Fruit fly (Drosophila melanogaster) whole organism, wandering third instar larva: Measurements from ENCODE around the gene Ptp4E.
A peak's percentile ranks its signal among the peaks of the same experiment; 100 is the strongest.

Experiments
- Abd-B ChIP-seq: fragments of >200 bp; optimal IDR thresholded peaks from 2 replicates; lab custom pipeline; 2017; ENCODE audit warnings: missing biosample characterization, missing genetic modification characterization
- CG32264 ChIP-seq: fragments of 200-800 bp; sonication (Bioruptor generic); optimal IDR thresholded peaks from 2 replicates; lab custom pipeline; 2016; ENCODE audit warnings: missing biosample characterization, missing genetic modification characterization
- CG9705 ChIP-seq: fragments of 200-800 bp; sonication (Bioruptor generic); optimal IDR thresholded peaks from 2 replicates; lab custom pipeline; 2018; ENCODE audit warnings: missing biosample characterization, mild to moderate bottlenecking, missing genetic modification characterization
- CrebA ChIP-seq: fragments of 200-800 bp; sonication (Bioruptor generic); optimal IDR thresholded peaks from 2 replicates; lab custom pipeline; 2016; ENCODE audit warnings: missing biosample characterization, mild to moderate bottlenecking, missing genetic modification characterization, borderline replicate concordance
- Dfd ChIP-seq: fragments of >200 bp; optimal IDR thresholded peaks from 2 replicates; lab custom pipeline; 2017; ENCODE audit warnings: missing biosample characterization, missing genetic modification characterization
- Dif ChIP-seq: fragments of 200-275, 200-300 bp; sonication (Bioruptor generic); optimal IDR thresholded peaks from 2 replicates; lab custom pipeline; 2018; ENCODE audit warnings: missing biosample characterization, missing genetic modification characterization; ENCODE audit not compliant: partially characterized antibody
- GATAd ChIP-seq: sonication (Bioruptor generic); optimal IDR thresholded peaks from 2 replicates; lab custom pipeline; 2016; ENCODE audit warnings: missing biosample characterization, missing genetic modification characterization
- HLH106 ChIP-seq: fragments of 200-800 bp; optimal IDR thresholded peaks from 3 replicates; lab custom pipeline; 2019; ENCODE audit warnings: missing biosample characterization, mild to moderate bottlenecking, missing genetic modification characterization, moderate library complexity
- Hnf4 ChIP-seq: fragments of 200-800 bp; sonication (Bioruptor generic); optimal IDR thresholded peaks from 2 replicates; lab custom pipeline; 2016; ENCODE audit warnings: missing biosample characterization, mild to moderate bottlenecking, missing genetic modification characterization
- Hr78 ChIP-seq: fragments of >200 bp; optimal IDR thresholded peaks from 2 replicates; lab custom pipeline; 2017; ENCODE audit warnings: missing biosample characterization, missing genetic modification characterization
- Hr83 ChIP-seq: fragments of 200-300 bp; sonication (Bioruptor generic); optimal IDR thresholded peaks from 2 replicates; lab custom pipeline; 2016; ENCODE audit warnings: missing biosample characterization, mild to moderate bottlenecking, missing genetic modification characterization, moderate library complexity; ENCODE audit not compliant: poor library complexity, severe bottlenecking
- Jra ChIP-seq: sonication (Bioruptor generic); optimal IDR thresholded peaks from 2 replicates; lab custom pipeline; 2016; ENCODE audit warnings: missing biosample characterization, missing genetic modification characterization
- Mio ChIP-seq: sonication (Bioruptor generic); optimal IDR thresholded peaks from 2 replicates; lab custom pipeline; 2016; ENCODE audit warnings: missing biosample characterization, missing genetic modification characterization
- Myc ChIP-seq: fragments of >200 bp; optimal IDR thresholded peaks from 2 replicates; lab custom pipeline; 2017
- N ChIP-seq: fragments of >200 bp; optimal IDR thresholded peaks from 2 replicates; lab custom pipeline; 2018; ENCODE audit warnings: missing biosample characterization, missing external identifiers, missing genetic modification characterization
- OdsH ChIP-seq: fragments of 200-800 bp; sonication (Bioruptor generic); optimal IDR thresholded peaks from 2 replicates; lab custom pipeline; 2016; ENCODE audit warnings: missing biosample characterization, mild to moderate bottlenecking, missing genetic modification characterization
- Rel ChIP-seq, 2 experiments: fragments of 200-800 bp; sonication (Bioruptor generic) in 1 of 2; optimal IDR thresholded peaks; 2 replicates in 1 of 2; 3 replicates in 1 of 2; lab custom pipeline; 2016 to 2019; ENCODE audit warnings: mild to moderate bottlenecking in 2 of 2, missing biosample characterization in 2 of 2, missing genetic modification characterization in 2 of 2, moderate library complexity in 1 of 2
- Sp1 ChIP-seq: fragments of 200-800 bp; sonication (Bioruptor generic); optimal IDR thresholded peaks from 3 replicates; lab custom pipeline; 2019; ENCODE audit warnings: missing biosample characterization, mild to moderate bottlenecking, missing genetic modification characterization, moderate library complexity
- Vsx2 ChIP-seq: fragments of 200-300, 225-300 bp; sonication (Bioruptor generic); optimal IDR thresholded peaks from 2 replicates; lab custom pipeline; 2018; ENCODE audit warnings: missing biosample characterization, missing genetic modification characterization; ENCODE audit not compliant: partially characterized antibody
- br ChIP-seq: fragments of 200-800 bp; sonication (Bioruptor generic); optimal IDR thresholded peaks from 2 replicates; lab custom pipeline; 2016; ENCODE audit warnings: missing biosample characterization, missing genetic modification characterization
- brk ChIP-seq: fragments of 200-800 bp; sonication (Bioruptor generic); optimal IDR thresholded peaks from 2 replicates; lab custom pipeline; 2016; ENCODE audit warnings: missing biosample characterization, mild to moderate bottlenecking, missing genetic modification characterization
- dl ChIP-seq, 2 experiments: fragments of 175-275, 200-275 bp in 1 of 2; fragments of 200-275 bp in 1 of 2; sonication (Bioruptor generic); optimal IDR thresholded peaks; lab custom pipeline; 2018; ENCODE audit warnings: mild to moderate bottlenecking in 2 of 2, missing biosample characterization in 2 of 2, missing genetic modification characterization in 2 of 2, moderate library complexity in 2 of 2; ENCODE audit not compliant: partially characterized antibody in 2 of 2, insufficient read depth in 1 of 2
- dmrt93B ChIP-seq: fragments of 200-800 bp; sonication (Bioruptor generic); optimal IDR thresholded peaks from 2 replicates; lab custom pipeline; 2018; ENCODE audit warnings: missing biosample characterization, mild to moderate bottlenecking, missing genetic modification characterization
- dsf ChIP-seq: sonication (Bioruptor generic); optimal IDR thresholded peaks from 2 replicates; lab custom pipeline; 2016; ENCODE audit warnings: missing biosample characterization, missing genetic modification characterization, borderline replicate concordance
- ey ChIP-seq: fragments of 200-800 bp; sonication (Bioruptor generic); optimal IDR thresholded peaks from 2 replicates; lab custom pipeline; 2016; ENCODE audit warnings: missing biosample characterization, missing genetic modification characterization
- foxo ChIP-seq, 2 experiments: fragments of 200-800 bp; sonication (Bioruptor generic); optimal IDR thresholded peaks; 2 replicates in 1 of 2; 3 replicates in 1 of 2; lab custom pipeline; 2016 to 2017; ENCODE audit warnings: missing biosample characterization in 2 of 2, missing genetic modification characterization in 2 of 2
- fru ChIP-seq: fragments of 200-800 bp; sonication (Bioruptor generic); optimal IDR thresholded peaks from 3 replicates; lab custom pipeline; 2016; ENCODE audit warnings: missing biosample characterization, mild to moderate bottlenecking, missing genetic modification characterization
- h ChIP-seq: fragments of 200-800 bp; sonication (Bioruptor generic); optimal IDR thresholded peaks from 3 replicates; lab custom pipeline; 2016; ENCODE audit warnings: missing biosample characterization, mild to moderate bottlenecking, missing genetic modification characterization
- jim ChIP-seq: fragments of 175-275, 200-325 bp; sonication (Bioruptor generic); optimal IDR thresholded peaks from 2 replicates; lab custom pipeline; 2016; ENCODE audit warnings: missing biosample characterization, mild to moderate bottlenecking, missing genetic modification characterization
- lola ChIP-seq: fragments of >200 bp; optimal IDR thresholded peaks from 2 replicates; lab custom pipeline; 2017; ENCODE audit warnings: missing biosample characterization, missing genetic modification characterization
- pan ChIP-seq: fragments of >200 bp; optimal IDR thresholded peaks from 2 replicates; lab custom pipeline; 2017
- psq ChIP-seq: fragments of 200-800 bp; sonication (Bioruptor generic); optimal IDR thresholded peaks from 3 replicates; lab custom pipeline; 2017; ENCODE audit warnings: missing biosample characterization, mild to moderate bottlenecking, missing genetic modification characterization, moderate library complexity
- rgr ChIP-seq: fragments of 200-800 bp; sonication (Bioruptor generic); optimal IDR thresholded peaks from 3 replicates; lab custom pipeline; 2016; ENCODE audit warnings: missing biosample characterization, mild to moderate bottlenecking, missing genetic modification characterization
- sage ChIP-seq: fragments of 200-800 bp; sonication (Bioruptor generic); optimal IDR thresholded peaks from 2 replicates; lab custom pipeline; 2016; ENCODE audit warnings: missing biosample characterization, mild to moderate bottlenecking, missing genetic modification characterization
- sv ChIP-seq: fragments of 200-800 bp; sonication (Bioruptor generic); optimal IDR thresholded peaks from 3 replicates; lab custom pipeline; 2016; ENCODE audit warnings: missing biosample characterization, missing genetic modification characterization
- tai ChIP-seq: sonication (Bioruptor generic); optimal IDR thresholded peaks from 2 replicates; lab custom pipeline; 2016; ENCODE audit warnings: missing biosample characterization, missing genetic modification characterization
- usp ChIP-seq: fragments of >200 bp; optimal IDR thresholded peaks from 2 replicates; lab custom pipeline; 2017; ENCODE audit warnings: missing biosample characterization, missing genetic modification characterization
- woc ChIP-seq: sonication (Bioruptor generic); optimal IDR thresholded peaks from 2 replicates; lab custom pipeline; 2016; ENCODE audit warnings: missing biosample characterization, mild to moderate bottlenecking, missing genetic modification characterization

Gene Ptp4E

dm6 chrX:4937222-4938071, 1.5 kb upstream of the Ptp4E start:
- TF ChIP-seq N (GFP tag; lab: Kevin White, UChicago) = no peak
- peak; percentile 46 for TF ChIP-seq psq (GFP tag; lab: Kevin White, UChicago)
- TF ChIP-seq rgr = peak; percentile 29

- TF ChIP-seq CG9705 (GFP tag; lab: Kevin White, UChicago) (no peak), HLH106 (tag; lab: Kevin White, UChicago) (no peak), dmrt93B (GFP tag; lab: Kevin White, UChicago) (no peak), tai (GFP tag; lab: Kevin White, UChicago) (no peak), sv (GFP tag; lab: Kevin White, UChicago) (no peak), Abd-B (GFP tag; lab: Kevin White, UChicago) (no peak), Jra (GFP tag; lab: Kevin White, UChicago) (no peak), woc (GFP tag; lab: Kevin White, UChicago) (no peak), pan (lab: Kevin White, UChicago) (no peak), Myc (lab: Kevin White, UChicago) (no peak), sage (GFP tag; lab: Kevin White, UChicago) (no peak), ey (GFP tag; lab: Kevin White, UChicago) (no peak), foxo (GFP tag; optimal IDR thresholded peaks at IDR 0.05; lab: Kevin White, UChicago) (no peak)
These were observed 924 bp upstream of the Ptp4E start, which contains the start of gene CG44774 for dm6 chrX:4938072-4938336. Gene CG44774, minus strand, starts transcription at chrX:4938105.

dm6 chrX:4939788-4940441, 987 bp downstream of the Ptp4E start:
- TF ChIP-seq Mio (GFP tag; lab: Kevin White, UChicago) (peak; percentile 27), Sp1 (GFP tag; lab: Kevin White, UChicago) (peak; percentile 82), br (GFP tag; lab: Kevin White, UChicago) (peak; percentile 86), Vsx2 (GFP tag; lab: Kevin White, UChicago) (no peak), dmrt93B (GFP tag; lab: Kevin White, UChicago) (peak; percentile 86), ey (GFP tag; lab: Kevin White, UChicago) (peak; percentile 88), Dif (no peak), CG9705 (GFP tag; lab: Kevin White, UChicago) (peak; percentile 86), h (GFP tag; lab: Kevin White, UChicago) (peak; percentile 88), foxo (GFP tag; optimal IDR thresholded peaks at IDR 0.05; lab: Kevin White, UChicago) (peak in 1 of 2 experiments; percentile 92), GATAd (GFP tag; lab: Kevin White, UChicago) (peak; percentile 42), Abd-B (GFP tag; lab: Kevin White, UChicago) (no peak), CG32264 (peak; percentile 61), N (GFP tag; lab: Kevin White, UChicago) (no peak), brk (GFP tag; lab: Kevin White, UChicago) (peak; percentile 73), rgr (peak; percentile 83), Hnf4 (GFP tag; lab: Kevin White, UChicago) (peak; percentile 88), sage (GFP tag; lab: Kevin White, UChicago) (peak; percentile 67), woc (GFP tag; lab: Kevin White, UChicago) (peak; percentile 77), dl (GFP tag; optimal IDR thresholded peaks at IDR 0.05; lab: Kevin White, UChicago; ENCODE audit: insufficient read depth in 1 of 2, partially characterized antibody in 2 of 2) (no peak), Hr83 (peak; percentile 82), usp (GFP tag; lab: Kevin White, UChicago) (no peak), Myc (lab: Kevin White, UChicago) (no peak), sv (GFP tag; lab: Kevin White, UChicago) (peak; percentile 95), lola (no peak), HLH106 (tag; lab: Kevin White, UChicago) (peak; percentile 88), OdsH (GFP tag; lab: Kevin White, UChicago) (peak; percentile 83), Jra (GFP tag; lab: Kevin White, UChicago) (peak; percentile 77), jim (GFP tag; lab: Kevin White, UChicago) (no peak), Hr78 (GFP tag; lab: Kevin White, UChicago) (no peak), dsf (GFP tag; lab: Kevin White, UChicago) (peak; percentile 8), Rel (GFP tag; optimal IDR thresholded peaks at IDR 0.05; lab: Kevin White, UChicago) (no peak), Rel (tag; optimal IDR thresholded peaks at IDR 0.05; lab: Kevin White, UChicago) (peak; percentile 50), CrebA (GFP tag; lab: Kevin White, UChicago) (no peak), Dfd (GFP tag; lab: Kevin White, UChicago) (no peak), tai (GFP tag; lab: Kevin White, UChicago) (peak; percentile 84), fru (GFP tag; lab: Kevin White, UChicago) (peak; percentile 92), psq (GFP tag; lab: Kevin White, UChicago) (peak; percentile 62), pan (lab: Kevin White, UChicago) (no peak)
- TF ChIP-seq, all 38 proteins: peak for 25
